Fruit fly (Drosophila melanogaster) whole organism, embryonic: Measurements from ENCODE around the gene Ets97D.
A peak's percentile ranks its signal among the peaks of the same experiment; 100 is the strongest.

ENCODE experiments used
- Atf6 ChIP-seq: fragments of 200-800 bp; sonication (Bioruptor generic); IDR thresholded peaks from 2 replicates; pipeline ENCODE4 v1.3.6; 2022; ENCODE audit warnings: missing biosample characterization, missing genetic modification characterization
- Bteb2 ChIP-seq: fragments of 200-800 bp; sonication (Bioruptor generic); optimal IDR thresholded peaks from 2 replicates; lab custom pipeline; 2016; ENCODE audit warnings: missing biosample characterization, missing genetic modification characterization
- CG11247 ChIP-seq: fragments of 200-800 bp; sonication (Bioruptor generic); IDR thresholded peaks from 2 replicates; pipeline ENCODE4 v1.3.6; 2022; ENCODE audit warnings: missing biosample characterization, missing genetic modification characterization
- CG14014 ChIP-seq: fragments of 200-800 bp; sonication (Bioruptor generic); IDR thresholded peaks from 2 replicates; pipeline ENCODE4 v1.3.6; 2022; ENCODE audit warnings: missing biosample characterization, missing genetic modification characterization
- CG14965 ChIP-seq: fragments of 200-800 bp; sonication (Bioruptor generic); optimal IDR thresholded peaks from 2 replicates; lab custom pipeline; 2016; ENCODE audit warnings: missing biosample characterization, missing genetic modification characterization, borderline replicate concordance
- CG15514 ChIP-seq: fragments of 200-800 bp; sonication (Bioruptor generic); optimal IDR thresholded peaks from 3 replicates; lab custom pipeline; 2017; ENCODE audit warnings: missing biosample characterization, missing genetic modification characterization, mild to moderate bottlenecking, moderate library complexity, missing genetic modification reagents
- CG1602 ChIP-seq: fragments of 200-800 bp; sonication (Bioruptor generic); optimal IDR thresholded peaks from 3 replicates; lab custom pipeline; 2016; ENCODE audit warnings: missing biosample characterization, missing genetic modification characterization
- CG1647 ChIP-seq: fragments of 200-800 bp; sonication (Bioruptor generic); optimal IDR thresholded peaks from 3 replicates; lab custom pipeline; 2016; ENCODE audit warnings: missing biosample characterization, missing genetic modification characterization
- CG1792 ChIP-seq: fragments of 200-800 bp; sonication (Bioruptor generic); optimal IDR thresholded peaks from 2 replicates; lab custom pipeline; 2016; ENCODE audit warnings: missing biosample characterization, missing genetic modification characterization
- CG18599 ChIP-seq: fragments of 200-800 bp; sonication (Bioruptor generic); optimal IDR thresholded peaks from 3 replicates; lab custom pipeline; 2017; ENCODE audit warnings: missing biosample characterization, missing genetic modification characterization, mild to moderate bottlenecking, moderate library complexity, missing genetic modification reagents
- CG31388 ChIP-seq: fragments of 200-800 bp; sonication (Bioruptor generic); optimal IDR thresholded peaks from 2 replicates; lab custom pipeline; 2016; ENCODE audit warnings: missing biosample characterization, missing genetic modification characterization
- CG33557 ChIP-seq: fragments of 200-800 bp; sonication (Bioruptor generic); optimal IDR thresholded peaks from 2 replicates; lab custom pipeline; 2019; ENCODE audit warnings: missing biosample characterization, mild to moderate bottlenecking, missing genetic modification characterization, moderate library complexity
- CG34224 ChIP-seq: fragments of 200-800 bp; sonication (Bioruptor generic); IDR thresholded peaks from 3 replicates; pipeline ENCODE4 v1.3.6; 2022; ENCODE audit warnings: missing biosample characterization, missing genetic modification characterization; ENCODE audit not compliant: partially characterized antibody
- CG6175 ChIP-seq: fragments of 200-800 bp; sonication (Bioruptor generic); IDR thresholded peaks from 3 replicates; pipeline ENCODE4 v1.3.6; 2022; ENCODE audit warnings: missing biosample characterization, missing genetic modification characterization
- CG7271 ChIP-seq: fragments of 200-800 bp; sonication (Bioruptor generic); optimal IDR thresholded peaks from 2 replicates; lab custom pipeline; 2018; ENCODE audit warnings: missing biosample characterization, mild to moderate bottlenecking, missing genetic modification characterization, moderate library complexity
- CG7963 ChIP-seq: fragments of 200-800 bp; sonication (Bioruptor generic); IDR thresholded peaks from 3 replicates; pipeline ENCODE4 v1.3.6; 2022; ENCODE audit warnings: missing biosample characterization, missing genetic modification characterization; ENCODE audit not compliant: partially characterized antibody
- CG9215 ChIP-seq: fragments of 200-800 bp; sonication (Bioruptor generic); IDR thresholded peaks from 2 replicates; pipeline ENCODE4 v1.3.6; 2022; ENCODE audit warnings: missing biosample characterization, missing genetic modification characterization
- CG9609 ChIP-seq: fragments of 200-800 bp; sonication (Bioruptor generic); optimal IDR thresholded peaks from 3 replicates; lab custom pipeline; 2016; ENCODE audit warnings: missing biosample characterization, missing genetic modification characterization
- CkIIα-i1 ChIP-seq: fragments of 200-800 bp; sonication (Bioruptor generic); IDR thresholded peaks from 2 replicates; pipeline ENCODE4 v1.3.6; 2022; ENCODE audit warnings: missing biosample characterization, missing genetic modification characterization
- CoRest ChIP-seq: fragments of 200-800 bp; sonication (Bioruptor generic); optimal IDR thresholded peaks from 3 replicates; lab custom pipeline; 2018; ENCODE audit warnings: missing biosample characterization, mild to moderate bottlenecking, missing genetic modification characterization, moderate library complexity
- Dbx ChIP-seq: fragments of 200-800 bp; sonication (Bioruptor generic); IDR thresholded peaks from 3 replicates; pipeline ENCODE4 v1.3.6; 2022; ENCODE audit warnings: missing biosample characterization, missing genetic modification characterization
- Doc2 ChIP-seq: fragments of 200-800 bp; sonication (Bioruptor generic); IDR thresholded peaks from 2 replicates; pipeline ENCODE4 v1.3.6; 2022; ENCODE audit warnings: missing biosample characterization, missing genetic modification characterization
- Gsc ChIP-seq: fragments of 200-800 bp; sonication (Bioruptor generic); IDR thresholded peaks from 2 replicates; pipeline ENCODE4 v1.3.6; 2022; ENCODE audit warnings: missing biosample characterization, missing genetic modification characterization
- HHEX ChIP-seq: fragments of 200-800 bp; sonication (Bioruptor generic); optimal IDR thresholded peaks from 3 replicates; lab custom pipeline; 2017; ENCODE audit warnings: missing biosample characterization, mild to moderate bottlenecking, missing genetic modification characterization, missing genetic modification reagents
- HmgD ChIP-seq: fragments of 200-800 bp; sonication (Bioruptor generic); optimal IDR thresholded peaks from 3 replicates; lab custom pipeline; 2016; ENCODE audit warnings: missing biosample characterization, missing genetic modification characterization
- MESR4 ChIP-seq: fragments of 200-800 bp; sonication (Bioruptor generic); optimal IDR thresholded peaks from 2 replicates; lab custom pipeline; 2018; ENCODE audit warnings: missing biosample characterization, mild to moderate bottlenecking, missing genetic modification characterization, moderate library complexity
- MTF-1 ChIP-seq: fragments of 200-800 bp; sonication (Bioruptor generic); optimal IDR thresholded peaks from 2 replicates; lab custom pipeline; 2018; ENCODE audit warnings: missing biosample characterization, mild to moderate bottlenecking, missing genetic modification characterization, borderline replicate concordance
- NFAT ChIP-seq: fragments of 200-800 bp; sonication (Bioruptor generic); IDR thresholded peaks from 2 replicates; pipeline ENCODE4 v1.3.6; 2022; ENCODE audit warnings: missing biosample characterization, missing genetic modification characterization
- Stat92E ChIP-seq, 3 experiments: fragments of >200 bp in 2 of 3; fragments of 200-800 bp in 1 of 3; sonication (Bioruptor generic) in 1 of 3; optimal IDR thresholded peaks; 2 replicates each; lab custom pipeline; 2017 to 2019; ENCODE audit warnings: missing biosample characterization in 3 of 3, missing genetic modification characterization in 3 of 3, mild to moderate bottlenecking in 1 of 3, moderate library complexity in 1 of 3
- aop ChIP-seq: fragments of 200-800 bp; sonication (Bioruptor generic); IDR thresholded peaks from 2 replicates; pipeline ENCODE4 v1.3.6; 2022; ENCODE audit warnings: missing biosample characterization, missing genetic modification characterization
- ara ChIP-seq: fragments of 200-800 bp; sonication (Bioruptor generic); IDR thresholded peaks from 2 replicates; pipeline ENCODE4 v1.3.6; 2022; ENCODE audit warnings: missing biosample characterization, missing genetic modification characterization
- ci ChIP-seq: fragments of 200-800 bp; sonication (Bioruptor generic); IDR thresholded peaks from 3 replicates; pipeline ENCODE4 v1.3.6; 2022; ENCODE audit warnings: missing biosample characterization, missing genetic modification characterization
- corto ChIP-seq: fragments of 200-800 bp; sonication (Bioruptor generic); optimal IDR thresholded peaks from 2 replicates; lab custom pipeline; 2016; ENCODE audit warnings: missing biosample characterization, mild to moderate bottlenecking, missing genetic modification characterization, moderate library complexity
- danr ChIP-seq: fragments of 200-800 bp; sonication (Bioruptor generic); IDR thresholded peaks from 2 replicates; pipeline ENCODE4 v1.3.6; 2022; ENCODE audit warnings: missing biosample characterization, missing genetic modification characterization
- exex ChIP-seq: fragments of 200-800 bp; sonication (Bioruptor generic); optimal IDR thresholded peaks from 4 replicates; lab custom pipeline; 2018; ENCODE audit warnings: missing biosample characterization, mild to moderate bottlenecking, missing genetic modification characterization, moderate library complexity
- her ChIP-seq: fragments of 200-800 bp; sonication (Bioruptor generic); optimal IDR thresholded peaks from 2 replicates; lab custom pipeline; 2016; ENCODE audit warnings: missing biosample characterization, missing genetic modification characterization
- hkb ChIP-seq, 2 experiments: fragments of 200-800 bp in 1 of 2; fragments of >200 bp in 1 of 2; sonication (Bioruptor generic) in 1 of 2; IDR thresholded peaks in 1 of 2; optimal IDR thresholded peaks in 1 of 2; 2 replicates each; pipeline versions ENCODE4 v1.3.6 to Lab custom; 2017 to 2022; ENCODE audit warnings: missing biosample characterization in 1 of 2, missing genetic modification characterization in 1 of 2
- hth ChIP-seq: fragments of >200 bp; optimal IDR thresholded peaks from 2 replicates; lab custom pipeline; 2017; ENCODE audit warnings: inconsistent platforms
- klu ChIP-seq: fragments of 200-800 bp; sonication (Bioruptor generic); IDR thresholded peaks from 2 replicates; pipeline ENCODE4 v1.3.6; 2022; ENCODE audit warnings: missing biosample characterization, missing genetic modification characterization
- maf-S ChIP-seq: fragments of 200-800 bp; sonication (Bioruptor generic); optimal IDR thresholded peaks from 2 replicates; lab custom pipeline; 2016; ENCODE audit warnings: missing biosample characterization, missing genetic modification characterization
- mam ChIP-seq: fragments of 200-800 bp; sonication (Bioruptor generic); optimal IDR thresholded peaks from 3 replicates; lab custom pipeline; 2016; ENCODE audit warnings: missing biosample characterization, missing genetic modification characterization
- nerfin-2 ChIP-seq: fragments of 200-800 bp; sonication (Bioruptor generic); IDR thresholded peaks from 2 replicates; pipeline ENCODE4 v1.3.6; 2022; ENCODE audit warnings: missing biosample characterization, missing genetic modification characterization; ENCODE audit not compliant: partially characterized antibody
- pita ChIP-seq: fragments of 200-800 bp; sonication (Bioruptor generic); optimal IDR thresholded peaks from 2 replicates; lab custom pipeline; 2017; ENCODE audit warnings: missing biosample characterization, mild to moderate bottlenecking, missing genetic modification characterization
- sc ChIP-seq, 3 experiments: fragments of >200 bp in 2 of 3; fragments of 200-800 bp in 1 of 3; sonication (Bioruptor generic) in 1 of 3; optimal IDR thresholded peaks; 2 replicates in 2 of 3; 3 replicates in 1 of 3; lab custom pipeline; 2017; ENCODE audit warnings: mild to moderate bottlenecking in 1 of 3, missing biosample characterization in 1 of 3, missing genetic modification characterization in 1 of 3, missing genetic modification reagents in 1 of 3
- scrt ChIP-seq: fragments of 200-800 bp; sonication (Bioruptor generic); optimal IDR thresholded peaks from 2 replicates; lab custom pipeline; 2018; ENCODE audit warnings: missing biosample characterization, mild to moderate bottlenecking, missing genetic modification characterization, moderate library complexity
- sima ChIP-seq: fragments of 200-800 bp; sonication (Bioruptor generic); optimal IDR thresholded peaks from 2 replicates; lab custom pipeline; 2016; ENCODE audit warnings: missing biosample characterization, missing genetic modification characterization
- sna ChIP-seq: fragments of 200-800 bp; sonication (Bioruptor generic); IDR thresholded peaks from 2 replicates; pipeline ENCODE4 v1.3.6; 2022; ENCODE audit warnings: missing biosample characterization, missing genetic modification characterization; ENCODE audit not compliant: partially characterized antibody
- stc ChIP-seq: fragments of 200-800 bp; sonication (Bioruptor generic); IDR thresholded peaks from 2 replicates; pipeline ENCODE4 v1.3.6; 2022; ENCODE audit warnings: missing biosample characterization, missing genetic modification characterization
- tin ChIP-seq: fragments of 200-800 bp; sonication (Bioruptor generic); optimal IDR thresholded peaks from 3 replicates; lab custom pipeline; 2016; ENCODE audit warnings: missing biosample characterization, missing genetic modification characterization
- ttk ChIP-seq: fragments of 200-800 bp; sonication (Bioruptor generic); IDR thresholded peaks from 2 replicates; pipeline ENCODE4 v2.1.2; 2022; ENCODE audit warnings: missing biosample characterization, missing genetic modification characterization

The Ets97D gene

dm6 chr3R:26886283-26886689 lies 26.4 kb downstream of the Ets97D start (continued):
- TF ChIP-seq sima (GFP tag; lab: Kevin White, UChicago) (no peak), CG15514 (GFP tag; lab: Kevin White, UChicago) (peak; percentile 12), her (GFP tag; lab: Kevin White, UChicago) (no peak), CG1647 (GFP tag; lab: Kevin White, UChicago) (no peak), CG7271 (no peak), NFAT (GFP tag; lab: Robert Waterston, UW) (no peak), Stat92E (GFP tag; optimal IDR thresholded peaks at IDR 0.05; lab: Kevin White, UChicago) (peak in 1 of 3 experiments; percentile 85), Doc2 (GFP tag; lab: Robert Waterston, UW) (no peak), HmgD (GFP tag; lab: Kevin White, UChicago) (no peak), maf-S (GFP tag; lab: Kevin White, UChicago) (no peak), CG31388 (GFP tag; lab: Kevin White, UChicago) (no peak), Atf6 (peak; percentile 33; the same call in 1 of the 2 replicates), Gsc (GFP tag; lab: Robert Waterston, UW) (no peak), corto (no peak), CG7963 (GFP tag; lab: Robert Waterston, UW) (no peak), pita (no peak), CG34224 (GFP tag; lab: Robert Waterston, UW) (no peak), ara (GFP tag; lab: Robert Waterston, UW) (peak; percentile 67), hkb (optimal IDR thresholded peaks at IDR 0.05; lab: Kevin White, UChicago) (no peak), hkb (GFP tag; IDR thresholded peaks at IDR 0.05; lab: Robert Waterston, UW) (no peak; the same call in none of the 2 replicates), CG1602 (GFP tag; lab: Kevin White, UChicago) (peak; percentile 41), tin (GFP tag; lab: Kevin White, UChicago) (peak; percentile 61), CG1792 (GFP tag; lab: Kevin White, UChicago) (no peak), CG9215 (GFP tag; lab: Robert Waterston, UW) (peak; percentile 47; the same call in 1 of the 2 replicates), CG9609 (GFP tag; lab: Kevin White, UChicago) (no peak), sc (optimal IDR thresholded peaks at IDR 0.05; lab: Kevin White, UChicago) (no peak), sc (GFP tag; optimal IDR thresholded peaks at IDR 0.05; lab: Kevin White, UChicago) (peak; percentile 65), exex (tag; lab: Kevin White, UChicago) (peak; percentile 13), aop (GFP tag; lab: Robert Waterston, UW) (no peak), scrt (peak; percentile 37), stc (GFP tag; lab: Robert Waterston, UW) (peak; percentile 68), ttk (GFP tag; lab: Robert Waterston, UW) (peak; percentile 44; the same call in 1 of the 2 replicates), CkIIα-i1 (GFP tag; lab: Robert Waterston, UW) (no peak), HHEX (GFP tag; lab: Kevin White, UChicago) (peak; percentile 67), Bteb2 (no peak), hth (lab: Kevin White, UChicago) (no peak), CG33557 (GFP tag; lab: Kevin White, UChicago) (peak; percentile 84), danr (no peak), MTF-1 (peak; percentile 20), CoRest (tag; lab: Kevin White, UChicago) (peak; percentile 78), CG6175 (GFP tag; lab: Robert Waterston, UW) (no peak), CG18599 (peak; percentile 60), nerfin-2 (GFP tag; lab: Robert Waterston, UW) (no peak), MESR4 (GFP tag; lab: Kevin White, UChicago) (no peak), CG11247 (no peak), CG14014 (GFP tag; lab: Robert Waterston, UW) (peak; percentile 37; the same call in 1 of the 2 replicates), sna (no peak), CG14965 (no peak), mam (no peak), Dbx (GFP tag; lab: Robert Waterston, UW) (no peak), ci (GFP tag; lab: Robert Waterston, UW) (0 out of 3 replicates have a peak, but pooled peaks have one; percentile 53), klu (GFP tag; lab: Robert Waterston, UW) (no peak)
